Worm (Caenorhabditis elegans) whole organism, late embryonic: ENCODE results near the gene adh-5.

Experiments
- F13H6.1 ChIP-seq: sonication (generic microtip); optimal IDR thresholded peaks from 2 replicates; lab custom pipeline; 2016; ENCODE audit warnings: missing genetic modification characterization, missing compliant biosample characterization
- ceh-19 ChIP-seq: fragments of 200-800 bp; sonication (Bioruptor generic); optimal IDR thresholded peaks from 2 replicates; lab custom pipeline; 2018; ENCODE audit warnings: mild to moderate bottlenecking, missing genetic modification characterization, missing compliant biosample characterization
- ceh-2 ChIP-seq: sonication (generic microtip); optimal IDR thresholded peaks from 2 replicates; lab custom pipeline; 2016; ENCODE audit warnings: missing genotype, missing genetic modification characterization, missing compliant biosample characterization
- fkh-10 ChIP-seq: fragments of 150-350 bp; optimal IDR thresholded peaks from 2 replicates; lab custom pipeline; 2014; ENCODE audit warnings: missing biosample characterization, missing genetic modification reagents, missing genetic modification characterization
- hlh-8 ChIP-seq: sonication (generic microtip); optimal IDR thresholded peaks from 2 replicates; lab custom pipeline; 2016; ENCODE audit warnings: missing genotype, missing genetic modification characterization, missing compliant biosample characterization
- nhr-232 ChIP-seq: sonication (generic microtip); optimal IDR thresholded peaks from 2 replicates; lab custom pipeline; 2016; ENCODE audit warnings: missing genetic modification characterization, missing compliant biosample characterization

ce11 chrV:875945-876344 is 35.6 kb upstream of the adh-5 start, which contains the start of gene T02B11.9:
- TF ChIP-seq ceh-2 (tag; lab: Kevin White, UChicago) (no peak), fkh-10 (GFP tag; lab: Kevin White, UChicago) (no peak), F13H6.1 (tag; lab: Kevin White, UChicago) (no peak), nhr-232 (no peak), hlh-8 (no peak), ceh-19 (no peak)
